Worm (Caenorhabditis elegans) whole organism, young adult: ENCODE results near the gene unc-9.

Experiments used
- cebp-2 ChIP-seq: fragments of 200-800 bp; sonication (Bioruptor generic); IDR thresholded peaks from 2 replicates; pipeline ENCODE4 v1.3.6; 2022; ENCODE audit warnings: missing genetic modification characterization, missing compliant biosample characterization
- lin-35 ChIP-seq, 3 experiments: fragments of 150-350 bp in 2 of 3; sonication (generic microtip) in 1 of 3; optimal IDR thresholded peaks; 2 replicates each; lab custom pipeline; 2014 to 2018; ENCODE audit warnings: missing biosample characterization in 3 of 3, missing genetic modification characterization in 3 of 3, missing genetic modification reagents in 3 of 3
- rec-8 ChIP-seq, 2 experiments: sonication (generic microtip); optimal IDR thresholded peaks; 2 replicates each; lab custom pipeline; 2016; ENCODE audit warnings: mild to moderate bottlenecking in 2 of 2, missing genetic modification characterization in 2 of 2, missing genetic modification reagents in 2 of 2, missing genotype in 2 of 2, missing biosample characterization in 1 of 2, missing compliant biosample characterization in 1 of 2, moderate library complexity in 1 of 2

ce11 chrX:13238197-13238596, 36.6 kb downstream of the unc-9 start, which contains the start of gene K08H2.4:
- TF ChIP-seq rec-8 (tag; optimal IDR thresholded peaks at IDR 0.05; lab: Kevin White, UChicago), result no peak
- no peak for TF ChIP-seq lin-35 (GFP tag; optimal IDR thresholded peaks at IDR 0.05; lab: Kevin White, UChicago)
- TF ChIP-seq cebp-2, result no peak
